Fruit fly (Drosophila melanogaster): Measurements from ENCODE around the gene CSN8.

dm6 chr2L:8392298-8392697, 27.6 kb downstream of the CSN8 start, which contains the start of gene CG42820:
- TF ChIP-seq da (GFP tag; optimal IDR thresholded peaks at IDR 0.05) (no peak), ro (GFP tag; IDR thresholded peaks at IDR 0.05) (no peak), CG6175 (GFP tag; IDR thresholded peaks at IDR 0.05) (no peak), CG32532 (GFP tag; IDR thresholded peaks at IDR 0.05) (no peak), Eip74EF (GFP tag; optimal IDR thresholded peaks at IDR 0.05) (no peak), knrl (GFP tag; IDR thresholded peaks at IDR 0.05; ENCODE audit: partially characterized antibody) (no peak), trh (GFP tag; optimal IDR thresholded peaks at IDR 0.05) (no peak), CG10979 (tag; optimal IDR thresholded peaks at IDR 0.05) (no peak), CG30431 (GFP tag; optimal IDR thresholded peaks at IDR 0.05) (no peak), CG3847 (GFP tag; IDR thresholded peaks at IDR 0.05) (no peak), CG8478 (optimal IDR thresholded peaks at IDR 0.05) (no peak), ato (GFP tag; IDR thresholded peaks at IDR 0.05; ENCODE audit: partially characterized antibody) (no peak)

All from whole organism, embryonic.